Fruit fly (Drosophila melanogaster) whole organism, embryonic: ENCODE data around the gene Sec5.

Experiments
- Ada2b ChIP-seq: fragments of 200-800 bp; sonication (Bioruptor generic); IDR thresholded peaks from 2 replicates; pipeline ENCODE4 v1.3.6; 2022; ENCODE audit warnings: missing biosample characterization, missing genetic modification characterization
- Antp ChIP-seq: fragments of 200-800 bp; sonication (Bioruptor generic); optimal IDR thresholded peaks from 3 replicates; lab custom pipeline; 2016; ENCODE audit warnings: missing biosample characterization, missing genetic modification characterization
- Atf6 ChIP-seq: fragments of 200-800 bp; sonication (Bioruptor generic); IDR thresholded peaks from 2 replicates; pipeline ENCODE4 v1.3.6; 2022; ENCODE audit warnings: missing biosample characterization, missing genetic modification characterization
- B-H1 ChIP-seq: fragments of 200-800 bp; sonication (Bioruptor generic); IDR thresholded peaks from 3 replicates; pipeline ENCODE4 v1.3.6; 2022; ENCODE audit warnings: missing biosample characterization, missing genetic modification characterization
- Bgb ChIP-seq: fragments of 200-800 bp; sonication (Bioruptor generic); IDR thresholded peaks from 2 replicates; pipeline ENCODE4 v1.3.6; 2022; ENCODE audit warnings: missing biosample characterization, missing genetic modification characterization; ENCODE audit not compliant: partially characterized antibody
- CG10979 ChIP-seq: fragments of 200-800 bp; sonication (Bioruptor generic); optimal IDR thresholded peaks from 2 replicates; lab custom pipeline; 2018; ENCODE audit warnings: missing biosample characterization, mild to moderate bottlenecking, missing genetic modification characterization, moderate library complexity
- CG12155 ChIP-seq: fragments of 200-800 bp; sonication (Bioruptor generic); optimal IDR thresholded peaks from 3 replicates; lab custom pipeline; 2016; ENCODE audit warnings: missing biosample characterization, missing genetic modification characterization
- CG12391 ChIP-seq: fragments of 200-800 bp; sonication (Bioruptor generic); optimal IDR thresholded peaks from 3 replicates; lab custom pipeline; 2018; ENCODE audit warnings: missing biosample characterization, mild to moderate bottlenecking, missing genetic modification characterization, moderate library complexity
- CG13624 ChIP-seq: fragments of 200-800 bp; sonication (Bioruptor generic); optimal IDR thresholded peaks from 2 replicates; lab custom pipeline; 2016; ENCODE audit warnings: missing biosample characterization, missing genetic modification characterization
- CG14860 ChIP-seq: fragments of 200-800 bp; sonication (Bioruptor generic); IDR thresholded peaks from 3 replicates; pipeline ENCODE4 v1.3.6; 2022; ENCODE audit warnings: missing biosample characterization, missing genetic modification characterization; ENCODE audit not compliant: partially characterized antibody
- CG1529 ChIP-seq: fragments of 200-800 bp; sonication (Bioruptor generic); optimal IDR thresholded peaks from 3 replicates; lab custom pipeline; 2018; ENCODE audit warnings: missing biosample characterization, missing genetic modification characterization
- CG15601 ChIP-seq: fragments of 200-800 bp; sonication (Bioruptor generic); optimal IDR thresholded peaks from 3 replicates; lab custom pipeline; 2019; ENCODE audit warnings: missing biosample characterization, mild to moderate bottlenecking, missing genetic modification characterization, moderate library complexity
- CG16863 ChIP-seq: fragments of 200-800 bp; sonication (Bioruptor generic); optimal IDR thresholded peaks from 3 replicates; lab custom pipeline; 2016; ENCODE audit warnings: missing biosample characterization, missing genetic modification characterization
- CG18599 ChIP-seq: fragments of 200-800 bp; sonication (Bioruptor generic); optimal IDR thresholded peaks from 3 replicates; lab custom pipeline; 2017; ENCODE audit warnings: missing biosample characterization, missing genetic modification characterization, mild to moderate bottlenecking, moderate library complexity, missing genetic modification reagents
- CG2120 ChIP-seq: fragments of 200-800 bp; sonication (Bioruptor generic); optimal IDR thresholded peaks from 3 replicates; lab custom pipeline; 2016; ENCODE audit warnings: missing biosample characterization, missing genetic modification characterization
- CG31224 ChIP-seq: fragments of 200-800 bp; sonication (Bioruptor generic); IDR thresholded peaks from 2 replicates; pipeline ENCODE4 v1.3.6; 2022; ENCODE audit warnings: missing biosample characterization, missing genetic modification characterization
- CG31441 ChIP-seq: fragments of 200-800 bp; sonication (Bioruptor generic); IDR thresholded peaks from 2 replicates; pipeline ENCODE4 v1.3.6; 2022; ENCODE audit warnings: missing biosample characterization, missing genetic modification characterization
- CG32772 ChIP-seq: fragments of 200-800 bp; sonication (Bioruptor generic); IDR thresholded peaks from 2 replicates; pipeline ENCODE4 v1.3.6; 2022; ENCODE audit warnings: missing biosample characterization, missing genetic modification characterization
- CG3407 ChIP-seq: fragments of 200-800 bp; sonication (Bioruptor generic); optimal IDR thresholded peaks from 2 replicates; lab custom pipeline; 2018; ENCODE audit warnings: missing biosample characterization, mild to moderate bottlenecking, missing genetic modification characterization
- CG3838 ChIP-seq: fragments of 200-800 bp; sonication (Bioruptor generic); optimal IDR thresholded peaks from 3 replicates; lab custom pipeline; 2016; ENCODE audit warnings: missing biosample characterization, missing genetic modification characterization
- CG4360 ChIP-seq: fragments of 200-800 bp; sonication (Bioruptor generic); IDR thresholded peaks from 2 replicates; pipeline ENCODE4 v1.3.6; 2022; ENCODE audit warnings: missing biosample characterization, missing genetic modification characterization
- CG4404 ChIP-seq: fragments of 200-800 bp; sonication (Bioruptor generic); IDR thresholded peaks from 2 replicates; pipeline ENCODE4 v1.3.6; 2022; ENCODE audit warnings: missing biosample characterization, missing genetic modification characterization
- CG4820 ChIP-seq: fragments of 200-800 bp; sonication (Bioruptor generic); optimal IDR thresholded peaks from 3 replicates; lab custom pipeline; 2016; ENCODE audit warnings: missing biosample characterization, missing genetic modification characterization
- CG5245 ChIP-seq: fragments of 200-800 bp; sonication (Bioruptor generic); optimal IDR thresholded peaks from 3 replicates; lab custom pipeline; 2016; ENCODE audit warnings: missing biosample characterization, missing genetic modification characterization
- CkIIα-i1 ChIP-seq: fragments of 200-800 bp; sonication (Bioruptor generic); IDR thresholded peaks from 2 replicates; pipeline ENCODE4 v1.3.6; 2022; ENCODE audit warnings: missing biosample characterization, missing genetic modification characterization
- Dad ChIP-seq: fragments of 200-800 bp; sonication (Bioruptor generic); optimal IDR thresholded peaks from 3 replicates; lab custom pipeline; 2016; ENCODE audit warnings: missing biosample characterization, missing genetic modification characterization
- Fer2 ChIP-seq: fragments of 200-800 bp; sonication (Bioruptor generic); optimal IDR thresholded peaks from 2 replicates; lab custom pipeline; 2018; ENCODE audit warnings: missing biosample characterization, mild to moderate bottlenecking, missing genetic modification characterization, moderate library complexity
- Jarid2 ChIP-seq: fragments of 200-800 bp; sonication (Bioruptor generic); optimal IDR thresholded peaks from 3 replicates; lab custom pipeline; 2017; ENCODE audit warnings: mild to moderate bottlenecking, missing biosample characterization, missing genetic modification reagents, missing genetic modification characterization
- Lim3 ChIP-seq: fragments of 200-800 bp; sonication (Bioruptor generic); IDR thresholded peaks from 2 replicates; pipeline ENCODE4 v1.3.6; 2022; ENCODE audit warnings: missing biosample characterization, missing genetic modification characterization
- MESR4 ChIP-seq: fragments of 200-800 bp; sonication (Bioruptor generic); optimal IDR thresholded peaks from 2 replicates; lab custom pipeline; 2018; ENCODE audit warnings: missing biosample characterization, mild to moderate bottlenecking, missing genetic modification characterization, moderate library complexity
- Nf-YA ChIP-seq: fragments of 200-800 bp; sonication (Bioruptor generic); IDR thresholded peaks from 2 replicates; pipeline ENCODE4 v1.3.6; 2022; ENCODE audit warnings: missing biosample characterization, missing genetic modification characterization
- NfI ChIP-seq: fragments of 200-800 bp; sonication (Bioruptor generic); optimal IDR thresholded peaks from 3 replicates; lab custom pipeline; 2018; ENCODE audit warnings: missing biosample characterization, mild to moderate bottlenecking, missing genetic modification characterization, moderate library complexity
- Oaz ChIP-seq: fragments of 200-800 bp; sonication (Bioruptor generic); IDR thresholded peaks from 2 replicates; pipeline ENCODE4 v1.3.6; 2022; ENCODE audit warnings: missing biosample characterization, missing genetic modification characterization
- Sin3A ChIP-seq: fragments of >200 bp; optimal IDR thresholded peaks from 2 replicates; lab custom pipeline; 2018
- bcd ChIP-seq: fragments of 200-800 bp; sonication (Bioruptor generic); optimal IDR thresholded peaks from 2 replicates; lab custom pipeline; 2017; ENCODE audit warnings: missing biosample characterization, mild to moderate bottlenecking, missing genetic modification characterization
- cas ChIP-seq: fragments of 200-800 bp; sonication (Bioruptor generic); IDR thresholded peaks from 2 replicates; pipeline ENCODE4 v1.3.6; 2022; ENCODE audit warnings: missing biosample characterization, missing genetic modification characterization
- cato ChIP-seq: fragments of 200-800 bp; sonication (Bioruptor generic); optimal IDR thresholded peaks from 2 replicates; lab custom pipeline; 2016; ENCODE audit warnings: missing biosample characterization, missing genetic modification characterization, borderline replicate concordance
- cg ChIP-seq: fragments of 200-800 bp; sonication (Bioruptor generic); optimal IDR thresholded peaks from 3 replicates; lab custom pipeline; 2019; ENCODE audit warnings: missing biosample characterization, mild to moderate bottlenecking, missing genetic modification characterization, moderate library complexity
- chm ChIP-seq: fragments of 200-800 bp; sonication (Bioruptor generic); IDR thresholded peaks from 2 replicates; pipeline ENCODE4 v1.3.6; 2022; ENCODE audit warnings: missing biosample characterization, missing genetic modification characterization
- crol ChIP-seq: fragments of 200-800 bp; sonication (Bioruptor generic); IDR thresholded peaks from 2 replicates; pipeline ENCODE4 v1.3.6; 2022; ENCODE audit warnings: missing biosample characterization, missing genetic modification characterization
- eve ChIP-seq, 2 experiments: fragments of >200 bp; optimal IDR thresholded peaks; 2 replicates each; lab custom pipeline; 2017; ENCODE audit warnings: missing biosample characterization in 2 of 2, missing genetic modification characterization in 2 of 2
- fd64A ChIP-seq: fragments of 200-800 bp; sonication (Bioruptor generic); optimal IDR thresholded peaks from 3 replicates; lab custom pipeline; 2018; ENCODE audit warnings: missing biosample characterization, mild to moderate bottlenecking, missing genetic modification characterization
- gsb ChIP-seq: fragments of 200-800 bp; sonication (Bioruptor generic); IDR thresholded peaks from 2 replicates; pipeline ENCODE4 v1.3.6; 2022; ENCODE audit warnings: missing biosample characterization, missing genetic modification characterization
- gt ChIP-seq: fragments of 200-800 bp; sonication (Bioruptor generic); IDR thresholded peaks from 2 replicates; pipeline ENCODE4 v1.3.6; 2022; ENCODE audit warnings: missing biosample characterization, missing genetic modification characterization
- kni ChIP-seq: fragments of 200-800 bp; sonication (Bioruptor generic); optimal IDR thresholded peaks from 3 replicates; lab custom pipeline; 2017; ENCODE audit warnings: mild to moderate bottlenecking, missing biosample characterization, missing genetic modification reagents, missing genetic modification characterization
- phol ChIP-seq: fragments of 200-800 bp; sonication (Bioruptor generic); optimal IDR thresholded peaks from 3 replicates; lab custom pipeline; 2018; ENCODE audit warnings: missing biosample characterization, mild to moderate bottlenecking, missing genetic modification characterization, moderate library complexity
- pros ChIP-seq: fragments of 200-800 bp; sonication (Bioruptor generic); optimal IDR thresholded peaks from 3 replicates; lab custom pipeline; 2019; ENCODE audit warnings: missing biosample characterization, mild to moderate bottlenecking, missing genetic modification characterization, moderate library complexity
- stc ChIP-seq: fragments of 200-800 bp; sonication (Bioruptor generic); IDR thresholded peaks from 2 replicates; pipeline ENCODE4 v1.3.6; 2022; ENCODE audit warnings: missing biosample characterization, missing genetic modification characterization
- sug ChIP-seq: fragments of 200-800 bp; optimal IDR thresholded peaks from 2 replicates; lab custom pipeline; 2019; ENCODE audit warnings: missing biosample characterization, mild to moderate bottlenecking, missing genetic modification characterization, moderate library complexity
- tgo ChIP-seq: fragments of 200-800 bp; sonication (Bioruptor generic); IDR thresholded peaks from 3 replicates; pipeline ENCODE4 v1.3.6; 2022; ENCODE audit warnings: missing biosample characterization, missing genetic modification characterization
- twi ChIP-seq: fragments of 200-800 bp; optimal IDR thresholded peaks from 2 replicates; lab custom pipeline; 2019; ENCODE audit warnings: missing biosample characterization, mild to moderate bottlenecking, missing genetic modification characterization, moderate library complexity
- tx ChIP-seq: fragments of 200-800 bp; sonication (Bioruptor generic); optimal IDR thresholded peaks from 2 replicates; lab custom pipeline; 2016; ENCODE audit warnings: missing biosample characterization, missing genetic modification characterization

Sec5 gene

dm6 chr2L:3435086-3435485 lies 22.0 kb upstream of the Sec5 start (continued):
- TF ChIP-seq Nf-YA (GFP tag; lab: Robert Waterston, UW): peak; percentile 54
- no peak for TF ChIP-seq cato (GFP tag; lab: Kevin White, UChicago)
- TF ChIP-seq CG4820 (GFP tag; lab: Kevin White, UChicago): peak; percentile 52
- no peak for TF ChIP-seq gt (GFP tag; lab: Robert Waterston, UW)
- TF ChIP-seq cas (GFP tag; lab: Robert Waterston, UW): no peak
- no peak for TF ChIP-seq eve (GFP tag; optimal IDR thresholded peaks at IDR 0.05; lab: Kevin White, UChicago)
- TF ChIP-seq chm: peak; percentile 58; the same call in 1 of the 2 replicates
- no peak for TF ChIP-seq MESR4 (GFP tag; lab: Kevin White, UChicago)
- TF ChIP-seq NfI (GFP tag; lab: Kevin White, UChicago): peak; percentile 31
- no peak for TF ChIP-seq Fer2 (tag; lab: Kevin White, UChicago)
- peak; percentile 56 for TF ChIP-seq CG31441
- no peak for TF ChIP-seq pros (GFP tag; lab: Kevin White, UChicago)
- peak; percentile 63 for TF ChIP-seq phol (tag; lab: Kevin White, UChicago)
- TF ChIP-seq CG18599: peak; percentile 48
- TF ChIP-seq Dad (GFP tag; lab: Kevin White, UChicago): no peak
- no peak for TF ChIP-seq kni (GFP tag; lab: Kevin White, UChicago)
- TF ChIP-seq Antp (GFP tag; lab: Kevin White, UChicago): no peak
- no peak for TF ChIP-seq CG12391
- TF ChIP-seq tgo (GFP tag; lab: Robert Waterston, UW): peak; percentile 57
- TF ChIP-seq crol: peak; percentile 61
- no peak for TF ChIP-seq CG12155 (GFP tag; lab: Kevin White, UChicago)
- TF ChIP-seq Ada2b (GFP tag; lab: Robert Waterston, UW): peak; percentile 52; the same call in 1 of the 2 replicates
- TF ChIP-seq Sin3A (lab: Kevin White, UChicago): no peak
- no peak for TF ChIP-seq fd64A (GFP tag; lab: Kevin White, UChicago)
- TF ChIP-seq twi: no peak
- 0 out of 2 replicates have a peak, but pooled peaks have one; percentile 49 for TF ChIP-seq CG32772
- TF ChIP-seq CG4404: peak; percentile 32
- TF ChIP-seq bcd: peak; percentile 25
- 0 out of 2 replicates have a peak, but pooled peaks have one; percentile 25 for TF ChIP-seq CG4360 (GFP tag; lab: Robert Waterston, UW)
- 0 out of 2 replicates have a peak, but pooled peaks have one; percentile 24 for TF ChIP-seq CG31224 (GFP tag; lab: Robert Waterston, UW)
- peak; percentile 57 for TF ChIP-seq CG10979 (tag; lab: Kevin White, UChicago)
- no peak for TF ChIP-seq Lim3 (GFP tag; lab: Robert Waterston, UW)
- no peak for TF ChIP-seq Bgb (GFP tag; lab: Robert Waterston, UW)
- no peak for TF ChIP-seq sug (tag; lab: Kevin White, UChicago)
- TF ChIP-seq CG14860 (GFP tag; lab: Robert Waterston, UW): no peak
- TF ChIP-seq Jarid2 (GFP tag; lab: Kevin White, UChicago): peak; percentile 3
- no peak for TF ChIP-seq CG1529 (GFP tag; lab: Kevin White, UChicago)
- TF ChIP-seq CG5245: peak; percentile 21
- no peak for TF ChIP-seq Oaz (GFP tag; lab: Robert Waterston, UW)
- no peak for TF ChIP-seq CG15601 (tag; lab: Kevin White, UChicago)
- TF ChIP-seq B-H1 (GFP tag; lab: Robert Waterston, UW): no peak
- no peak for TF ChIP-seq CkIIα-i1 (GFP tag; lab: Robert Waterston, UW)
- no peak for TF ChIP-seq CG3838 (GFP tag; lab: Kevin White, UChicago)
- no peak for TF ChIP-seq Atf6 (GFP tag; lab: Robert Waterston, UW)
- peak; percentile 22 for TF ChIP-seq CG3407 (GFP tag; lab: Kevin White, UChicago)
- TF ChIP-seq CG16863: no peak
- no peak for TF ChIP-seq gsb (GFP tag; lab: Robert Waterston, UW)
- peak; percentile 55; the same call in 1 of the 2 replicates for TF ChIP-seq stc
- no peak for TF ChIP-seq cg (GFP tag; lab: Kevin White, UChicago)
- no peak for TF ChIP-seq CG13624 (GFP tag; lab: Kevin White, UChicago)
- no peak for TF ChIP-seq CG2120
- no peak for TF ChIP-seq tx (GFP tag; lab: Kevin White, UChicago)
